Fruit fly (Drosophila melanogaster): ENCODE results near the gene CG42853.

Gene CG42853

DNA sequence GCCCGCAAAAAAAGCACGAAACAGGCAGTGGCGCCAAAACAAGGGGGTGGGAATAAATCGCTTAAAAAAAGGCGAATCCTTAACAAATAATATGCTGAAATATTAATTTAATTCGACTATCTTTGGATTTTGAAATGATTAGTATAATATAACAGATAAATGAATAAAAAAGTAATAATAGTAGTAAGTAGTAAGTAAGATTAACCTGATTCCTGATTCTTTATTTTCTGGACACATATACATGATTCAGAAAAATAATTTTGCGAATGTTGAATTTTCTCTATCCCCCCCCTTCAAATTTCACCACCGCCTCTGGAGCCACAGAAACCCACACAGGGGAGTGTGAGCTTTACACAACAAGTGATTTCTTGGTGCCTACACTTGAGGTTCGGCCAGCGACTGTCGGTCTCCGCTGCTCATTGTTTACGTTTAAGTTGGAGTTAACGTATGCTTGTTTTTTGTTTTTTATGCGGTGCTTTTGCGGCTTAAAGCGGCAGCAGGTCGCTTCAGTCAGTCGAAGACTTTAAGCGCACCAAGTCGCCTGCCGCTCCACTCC, 26.7 kb upstream of the CG42853 start, which contains the start of gene CG7330:
Gene CG7330 (plus strand): TSS at position 506 of the 556 bp plus-strand sequence.
- TF ChIP-seq gem (tag; optimal IDR thresholded peaks at IDR 0.05) (peak; percentile 97), CG11504 (tag; optimal IDR thresholded peaks at IDR 0.05) (peak; percentile 97), knrl (GFP tag; IDR thresholded peaks at IDR 0.05; ENCODE audit: partially characterized antibody) (no peak), bbx (GFP tag; IDR thresholded peaks at IDR 0.05; ENCODE audit: partially characterized antibody) (no peak), CG2120 (GFP tag; optimal IDR thresholded peaks at IDR 0.05) (peak; percentile 82), Scr (GFP tag; IDR thresholded peaks at IDR 0.05; ENCODE audit: partially characterized antibody) (no peak), CG1792 (GFP tag; optimal IDR thresholded peaks at IDR 0.05) (no peak), kni (GFP tag; optimal IDR thresholded peaks at IDR 0.05) (peak; percentile 46), al (GFP tag; IDR thresholded peaks at IDR 0.05) (peak; percentile 83), lilli (GFP tag; optimal IDR thresholded peaks at IDR 0.05) (peak; percentile 82), CG34422 (GFP tag; IDR thresholded peaks at IDR 0.05) (peak; percentile 84), CG16779 (GFP tag; IDR thresholded peaks at IDR 0.05) (no peak), nau (GFP tag; optimal IDR thresholded peaks at IDR 0.05) (peak; percentile 92), CG34376 (GFP tag; optimal IDR thresholded peaks at IDR 0.05) (peak; percentile 83), Tbp (GFP tag; optimal IDR thresholded peaks at IDR 0.05) (no peak), CG18262 (tag; optimal IDR thresholded peaks at IDR 0.05) (peak; percentile 91), sens (GFP tag) (peak; percentile 90), CG12391 (tag; optimal IDR thresholded peaks at IDR 0.05) (peak; percentile 92), CG10565 (GFP tag; optimal IDR thresholded peaks at IDR 0.05) (no peak), CG31365 (tag; optimal IDR thresholded peaks at IDR 0.05) (peak; percentile 41), h (optimal IDR thresholded peaks at IDR 0.05) (no peak), Nf-YA (GFP tag; IDR thresholded peaks at IDR 0.05) (peak; percentile 52; the same call in 1 of the 2 replicates), CG31388 (GFP tag; optimal IDR thresholded peaks at IDR 0.05) (peak; percentile 40), ash1 (GFP tag; optimal IDR thresholded peaks at IDR 0.05) (no peak), CG10321 (GFP tag; IDR thresholded peaks at IDR 0.05) (0 out of 2 replicates have a peak, but pooled peaks have one; percentile 12), zen2 (GFP tag; IDR thresholded peaks at IDR 0.05; ENCODE audit: partially characterized antibody) (no peak), Deaf1 (tag; optimal IDR thresholded peaks at IDR 0.05) (peak; percentile 75), CG18011 (GFP tag; optimal IDR thresholded peaks at IDR 0.05) (peak; percentile 80), da (GFP tag; optimal IDR thresholded peaks at IDR 0.05) (no peak), E2f1 (GFP tag; IDR thresholded peaks at IDR 0.05) (peak; percentile 78), CG15601 (tag; optimal IDR thresholded peaks at IDR 0.05) (peak; percentile 79), hbn (GFP tag; IDR thresholded peaks at IDR 0.05; ENCODE audit: partially characterized antibody) (no peak), ac (GFP tag; optimal IDR thresholded peaks at IDR 0.05) (peak; percentile 14), Dfd (GFP tag; optimal IDR thresholded peaks at IDR 0.05) (peak in 1 of 2 experiments; percentile 88), CG8944 (GFP tag; optimal IDR thresholded peaks at IDR 0.05) (no peak), sob (GFP tag; IDR thresholded peaks at IDR 0.05) (peak; percentile 86), D19A (tag; optimal IDR thresholded peaks at IDR 0.05) (peak; percentile 89), CG2202 (tag; optimal IDR thresholded peaks at IDR 0.05) (no peak), CG3065 (GFP tag; optimal IDR thresholded peaks at IDR 0.05) (peak; percentile 47), CG14050 (GFP tag; IDR thresholded peaks at IDR 0.05) (peak; percentile 87), BEAF-32 (GFP tag; optimal IDR thresholded peaks at IDR 0.05) (no peak), CG9797 (GFP tag; optimal IDR thresholded peaks at IDR 0.05) (no peak), Mes4 (GFP tag; optimal IDR thresholded peaks at IDR 0.05) (no peak), eve (GFP tag; optimal IDR thresholded peaks at IDR 0.05) (peak in 1 of 2 experiments; percentile 98), CG32767 (GFP tag; IDR thresholded peaks at IDR 0.05) (peak; percentile 90), en (GFP tag; optimal IDR thresholded peaks at IDR 0.05) (no peak), tio (GFP tag; optimal IDR thresholded peaks at IDR 0.05) (peak; percentile 92), Bdp1 (GFP tag; optimal IDR thresholded peaks at IDR 0.05) (peak; percentile 25), crol (GFP tag; IDR thresholded peaks at IDR 0.05) (no peak), CG18476 (GFP tag; optimal IDR thresholded peaks at IDR 0.05) (peak; percentile 32), sd (tag; optimal IDR thresholded peaks at IDR 0.05) (peak; percentile 73)

Data from whole organism, embryonic.